Fruit fly (Drosophila melanogaster) S2 (cell line): ENCODE results near the gene AIMP2.

Experiments used
- CG8478 ChIP-seq: fragments of >200 bp; optimal IDR thresholded peaks from 2 replicates; lab custom pipeline; 2018
- CTCF ChIP-seq, 2 experiments: fragments of >200 bp; optimal IDR thresholded peaks; 2 replicates each; lab custom pipeline; 2018

AIMP2 gene

dm6 chr3L:15616490-15616889 is 33.1 kb downstream of the AIMP2 start:
- no peak for TF ChIP-seq CG8478 (lab: Kevin White, UChicago)
- no peak for TF ChIP-seq CTCF (optimal IDR thresholded peaks at IDR 0.05; lab: Kevin White, UChicago)

dm6 chr3L:15616900-15617299 is 33.5 kb downstream of the AIMP2 start:
- no peak for TF ChIP-seq CTCF (optimal IDR thresholded peaks at IDR 0.05; lab: Kevin White, UChicago)
- TF ChIP-seq CG8478 (lab: Kevin White, UChicago), result no peak

- no peak for TF ChIP-seq CG8478 (lab: Kevin White, UChicago)
- peak in 1 of 2 experiments; percentile 11 for TF ChIP-seq CTCF (optimal IDR thresholded peaks at IDR 0.05; lab: Kevin White, UChicago)
Observed at dm6 chr3L:15619626-15620247, 36.3 kb downstream of the AIMP2 start, which contains the start of gene Phs. Gene Phs (plus strand): TSS chr3L:15619901.

- TF ChIP-seq CTCF (optimal IDR thresholded peaks at IDR 0.05; lab: Kevin White, UChicago) (no peak), CG8478 (lab: Kevin White, UChicago) (no peak)
Observed at dm6 chr3L:15624097-15624496, 40.7 kb downstream of the AIMP2 start.

- TF ChIP-seq CG8478 (lab: Kevin White, UChicago) (no peak), CTCF (optimal IDR thresholded peaks at IDR 0.05; lab: Kevin White, UChicago) (no peak)
Observed at dm6 chr3L:15624944-15625610, 41.6 kb downstream of the AIMP2 start.

dm6 chr3L:15625676-15626414 is 42.4 kb downstream of the AIMP2 start:
- no peak for TF ChIP-seq CTCF (optimal IDR thresholded peaks at IDR 0.05; lab: Kevin White, UChicago)
- no peak for TF ChIP-seq CG8478 (lab: Kevin White, UChicago)

dm6 chr3L:15627295-15627694 is 43.9 kb downstream of the AIMP2 start:
- TF ChIP-seq CTCF (optimal IDR thresholded peaks at IDR 0.05; lab: Kevin White, UChicago), result no peak
- TF ChIP-seq CG8478 (lab: Kevin White, UChicago), result no peak

dm6 chr3L:15631067-15631466 is 47.6 kb downstream of the AIMP2 start:
- TF ChIP-seq CG8478 (lab: Kevin White, UChicago) (no peak), CTCF (optimal IDR thresholded peaks at IDR 0.05; lab: Kevin White, UChicago) (no peak)

- TF ChIP-seq CTCF (optimal IDR thresholded peaks at IDR 0.05; lab: Kevin White, UChicago) (no peak), CG8478 (lab: Kevin White, UChicago) (no peak)
Observed at dm6 chr3L:15632653-15633052, 49.2 kb downstream of the AIMP2 start.

- TF ChIP-seq CTCF (optimal IDR thresholded peaks at IDR 0.05; lab: Kevin White, UChicago) (no peak), CG8478 (lab: Kevin White, UChicago) (no peak)
Observed at dm6 chr3L:15634368-15635075, 51.1 kb downstream of the AIMP2 start.
